Fruit fly (Drosophila melanogaster) whole organism, prepupa: Measurements from ENCODE around the gene CG43773.

Experiments
- Blimp-1 ChIP-seq: fragments of 200-800 bp; sonication (Bioruptor generic); optimal IDR thresholded peaks from 3 replicates; lab custom pipeline; 2017; ENCODE audit warnings: missing biosample characterization, missing genetic modification characterization, mild to moderate bottlenecking, moderate library complexity, missing genetic modification reagents
- CG10631 ChIP-seq: fragments of 200-800 bp; sonication (Bioruptor generic); optimal IDR thresholded peaks from 2 replicates; lab custom pipeline; 2016; ENCODE audit warnings: missing biosample characterization, missing genetic modification characterization
- CG10669 ChIP-seq: fragments of 200-800 bp; sonication (Bioruptor generic); optimal IDR thresholded peaks from 3 replicates; lab custom pipeline; 2018; ENCODE audit warnings: missing biosample characterization, mild to moderate bottlenecking, missing genetic modification characterization, moderate library complexity
- CG11294 ChIP-seq: fragments of 200-800 bp; sonication (Bioruptor generic); IDR thresholded peaks from 2 replicates; pipeline ENCODE4 v1.3.6; 2022; ENCODE audit warnings: missing biosample characterization, missing genetic modification characterization
- CG15336 ChIP-seq: fragments of 200-800 bp; sonication (Bioruptor generic); IDR thresholded peaks from 2 replicates; pipeline ENCODE4 v1.3.6; 2022; ENCODE audit warnings: missing biosample characterization, missing genetic modification characterization
- CG1621 ChIP-seq: fragments of 200-800 bp; sonication (Bioruptor generic); optimal IDR thresholded peaks from 3 replicates; lab custom pipeline; 2018; ENCODE audit warnings: missing biosample characterization, mild to moderate bottlenecking, missing genetic modification characterization
- CG16779 ChIP-seq: fragments of 200-800 bp; sonication (Bioruptor generic); optimal IDR thresholded peaks from 3 replicates; lab custom pipeline; 2017; ENCODE audit warnings: missing biosample characterization, mild to moderate bottlenecking, missing genetic modification characterization
- CG3032 ChIP-seq: fragments of 200-800 bp; optimal IDR thresholded peaks from 2 replicates; lab custom pipeline; 2019; ENCODE audit warnings: missing biosample characterization, mild to moderate bottlenecking, missing genetic modification characterization, moderate library complexity
- CG31627 ChIP-seq: fragments of 200-800 bp; sonication (Bioruptor generic); optimal IDR thresholded peaks from 3 replicates; lab custom pipeline; 2016; ENCODE audit warnings: missing biosample characterization, missing genetic modification characterization
- CG32006 ChIP-seq: fragments of 200-800 bp; sonication (Bioruptor generic); optimal IDR thresholded peaks from 3 replicates; lab custom pipeline; 2017; ENCODE audit warnings: missing biosample characterization, mild to moderate bottlenecking, missing genetic modification characterization
- CG34406 ChIP-seq: fragments of 200-800 bp; sonication (Bioruptor generic); optimal IDR thresholded peaks from 3 replicates; lab custom pipeline; 2016; ENCODE audit warnings: missing biosample characterization, missing genetic modification characterization
- CG3919 ChIP-seq: fragments of 200-800 bp; sonication (Bioruptor generic); optimal IDR thresholded peaks from 3 replicates; lab custom pipeline; 2016; ENCODE audit warnings: missing biosample characterization, missing genetic modification characterization
- CG4318 ChIP-seq: fragments of 200-800 bp; sonication (Bioruptor generic); optimal IDR thresholded peaks from 3 replicates; lab custom pipeline; 2017; ENCODE audit warnings: missing biosample characterization, mild to moderate bottlenecking, missing genetic modification characterization
- CG6163 ChIP-seq: fragments of 200-800 bp; sonication (Bioruptor generic); IDR thresholded peaks from 3 replicates; pipeline ENCODE4 v1.3.6; 2022; ENCODE audit warnings: missing biosample characterization, missing genetic modification characterization
- CG6792 ChIP-seq: fragments of 200-800 bp; sonication (Bioruptor generic); optimal IDR thresholded peaks from 3 replicates; lab custom pipeline; 2016; ENCODE audit warnings: missing biosample characterization, missing genetic modification characterization
- CG6808 ChIP-seq: fragments of 200-800 bp; sonication (Bioruptor generic); optimal IDR thresholded peaks from 3 replicates; lab custom pipeline; 2017; ENCODE audit warnings: missing biosample characterization, missing genetic modification characterization, mild to moderate bottlenecking, moderate library complexity, missing genetic modification reagents
- CG6854 ChIP-seq: fragments of 200-800 bp; sonication (Bioruptor generic); optimal IDR thresholded peaks from 2 replicates; lab custom pipeline; 2017; ENCODE audit warnings: missing biosample characterization, mild to moderate bottlenecking, missing genetic modification characterization
- CG7368 ChIP-seq: fragments of 200-800 bp; sonication (Bioruptor generic); optimal IDR thresholded peaks from 3 replicates; lab custom pipeline; 2016; ENCODE audit warnings: missing biosample characterization, missing genetic modification characterization
- CG8119 ChIP-seq: fragments of 200-800 bp; sonication (Bioruptor generic); IDR thresholded peaks from 3 replicates; pipeline ENCODE4 v1.3.6; 2022; ENCODE audit warnings: missing biosample characterization, missing genetic modification characterization
- CG8632 ChIP-seq: fragments of 200-800 bp; sonication (Bioruptor generic); optimal IDR thresholded peaks from 3 replicates; lab custom pipeline; 2016; ENCODE audit warnings: missing biosample characterization, missing genetic modification characterization
- CG9139 ChIP-seq: fragments of 200-800 bp; sonication (Bioruptor generic); optimal IDR thresholded peaks from 3 replicates; lab custom pipeline; 2017; ENCODE audit warnings: missing biosample characterization, mild to moderate bottlenecking, missing genetic modification characterization
- Eip75B ChIP-seq: fragments of 200-800 bp; sonication (Bioruptor generic); optimal IDR thresholded peaks from 3 replicates; lab custom pipeline; 2016; ENCODE audit warnings: missing biosample characterization, missing genetic modification characterization
- Eip78C ChIP-seq: fragments of 200-800 bp; sonication (Bioruptor generic); peaks from one replicate; lab custom pipeline; 2016; ENCODE audit warnings: missing biosample characterization, missing genetic modification characterization
- Ets21C ChIP-seq: fragments of 200-800 bp; sonication (Bioruptor generic); optimal IDR thresholded peaks from 3 replicates; lab custom pipeline; 2016; ENCODE audit warnings: missing biosample characterization, missing genetic modification characterization
- Gug ChIP-seq: fragments of 200-800 bp; sonication (Bioruptor generic); IDR thresholded peaks from 2 replicates; pipeline ENCODE4 v1.3.6; 2022; ENCODE audit warnings: missing biosample characterization, missing genetic modification characterization
- Hr38 ChIP-seq: sonication (Bioruptor generic); optimal IDR thresholded peaks from 2 replicates; lab custom pipeline; 2016; ENCODE audit warnings: missing biosample characterization, missing genetic modification characterization
- Hr4 ChIP-seq: fragments of 200-800 bp; sonication (Bioruptor generic); optimal IDR thresholded peaks from 3 replicates; lab custom pipeline; 2016; ENCODE audit warnings: missing biosample characterization, missing genetic modification characterization
- Lpt ChIP-seq: fragments of 200-800 bp; sonication (Bioruptor generic); optimal IDR thresholded peaks from 3 replicates; lab custom pipeline; 2016; ENCODE audit warnings: missing biosample characterization, missing genetic modification characterization
- Met ChIP-seq: fragments of 200-800 bp; sonication (Bioruptor generic); optimal IDR thresholded peaks from 3 replicates; lab custom pipeline; 2016; ENCODE audit warnings: missing biosample characterization, missing genetic modification characterization
- OdsH ChIP-seq: fragments of 200-800 bp; sonication (Bioruptor generic); optimal IDR thresholded peaks from 3 replicates; lab custom pipeline; 2016; ENCODE audit warnings: missing biosample characterization, missing genetic modification characterization
- Sox102F ChIP-seq: fragments of 200-800 bp; sonication (Bioruptor generic); optimal IDR thresholded peaks from 2 replicates; lab custom pipeline; 2016; ENCODE audit warnings: missing biosample characterization, mild to moderate bottlenecking, missing genetic modification characterization
- Sox14 ChIP-seq: fragments of 200-800 bp; sonication (Bioruptor generic); optimal IDR thresholded peaks from 3 replicates; lab custom pipeline; 2016; ENCODE audit warnings: missing biosample characterization, missing genetic modification characterization
- Sox15 ChIP-seq: fragments of 200-800 bp; sonication (Bioruptor generic); optimal IDR thresholded peaks from 3 replicates; lab custom pipeline; 2016; ENCODE audit warnings: missing biosample characterization, missing genetic modification characterization
- achi ChIP-seq: fragments of 200-800 bp; sonication (Bioruptor generic); optimal IDR thresholded peaks from 3 replicates; lab custom pipeline; 2016; ENCODE audit warnings: missing biosample characterization, missing genetic modification characterization
- acj6 ChIP-seq: fragments of 200-800 bp; sonication (Bioruptor generic); optimal IDR thresholded peaks from 3 replicates; lab custom pipeline; 2016; ENCODE audit warnings: missing biosample characterization, missing genetic modification characterization
- cyc ChIP-seq: fragments of 200-800 bp; sonication (Bioruptor generic); optimal IDR thresholded peaks from 3 replicates; lab custom pipeline; 2016; ENCODE audit warnings: missing biosample characterization, missing genetic modification characterization
- dac ChIP-seq: fragments of 200-800 bp; sonication (Bioruptor generic); optimal IDR thresholded peaks from 2 replicates; lab custom pipeline; 2017; ENCODE audit warnings: missing biosample characterization, mild to moderate bottlenecking, missing genetic modification characterization
- dsx ChIP-seq: fragments of 200-800 bp; optimal IDR thresholded peaks from 3 replicates; lab custom pipeline; 2019; ENCODE audit warnings: missing biosample characterization, mild to moderate bottlenecking, missing genetic modification characterization, moderate library complexity; ENCODE audit not compliant: poor library complexity, severe bottlenecking
- eg ChIP-seq: fragments of 200-800 bp; sonication (Bioruptor generic); IDR thresholded peaks from 3 replicates; pipeline ENCODE4 v1.3.6; 2022; ENCODE audit warnings: missing biosample characterization, missing genetic modification characterization
- esn ChIP-seq: fragments of 200-800 bp; sonication (Bioruptor generic); optimal IDR thresholded peaks from 2 replicates; lab custom pipeline; 2016; ENCODE audit warnings: missing biosample characterization, mild to moderate bottlenecking, missing genetic modification characterization, moderate library complexity
- fd59A ChIP-seq: fragments of 200-800 bp; sonication (Bioruptor generic); optimal IDR thresholded peaks from 2 replicates; lab custom pipeline; 2017; ENCODE audit warnings: missing biosample characterization, mild to moderate bottlenecking, missing genetic modification characterization, missing genetic modification reagents
- fd85E ChIP-seq: fragments of 200-800 bp; sonication (Bioruptor generic); optimal IDR thresholded peaks from 3 replicates; lab custom pipeline; 2016; ENCODE audit warnings: missing biosample characterization, missing genetic modification characterization
- fkh ChIP-seq: fragments of 200-800 bp; sonication (Bioruptor generic); optimal IDR thresholded peaks from 3 replicates; lab custom pipeline; 2017; ENCODE audit warnings: missing biosample characterization, mild to moderate bottlenecking, missing genetic modification characterization, moderate library complexity
- lz ChIP-seq: fragments of 200-800 bp; sonication (Bioruptor generic); optimal IDR thresholded peaks from 3 replicates; lab custom pipeline; 2016; ENCODE audit warnings: missing biosample characterization, missing genetic modification characterization
- net ChIP-seq: fragments of 200-800 bp; sonication (Bioruptor generic); optimal IDR thresholded peaks from 3 replicates; lab custom pipeline; 2016; ENCODE audit warnings: missing biosample characterization, missing genetic modification characterization
- pdm3 ChIP-seq: fragments of 200-800 bp; sonication (Bioruptor generic); optimal IDR thresholded peaks from 3 replicates; lab custom pipeline; 2016; ENCODE audit warnings: missing biosample characterization, missing genetic modification characterization
- spab ChIP-seq: fragments of 200-800 bp; sonication (Bioruptor generic); optimal IDR thresholded peaks from 2 replicates; lab custom pipeline; 2017; ENCODE audit warnings: missing biosample characterization, mild to moderate bottlenecking, missing genetic modification characterization, missing genetic modification reagents
- ss ChIP-seq, 2 experiments: fragments of 200-800 bp; sonication (Bioruptor generic); optimal IDR thresholded peaks; 2 replicates in 1 of 2; 3 replicates in 1 of 2; lab custom pipeline; 2017 to 2018; ENCODE audit warnings: mild to moderate bottlenecking in 2 of 2, missing biosample characterization in 2 of 2, missing genetic modification characterization in 2 of 2, moderate library complexity in 1 of 2
- svp ChIP-seq: fragments of 200-800 bp; sonication (Bioruptor generic); peaks from one replicate; lab custom pipeline; 2016; ENCODE audit warnings: missing biosample characterization, missing genetic modification characterization
- topi ChIP-seq: fragments of 200-800 bp; sonication (Bioruptor generic); optimal IDR thresholded peaks from 3 replicates; lab custom pipeline; 2016; ENCODE audit warnings: missing biosample characterization, missing genetic modification characterization
- vri ChIP-seq: fragments of 200-800 bp; sonication (Bioruptor generic); optimal IDR thresholded peaks from 3 replicates; lab custom pipeline; 2016; ENCODE audit warnings: missing biosample characterization, mild to moderate bottlenecking, missing genetic modification characterization

The CG43773 gene

DNA sequence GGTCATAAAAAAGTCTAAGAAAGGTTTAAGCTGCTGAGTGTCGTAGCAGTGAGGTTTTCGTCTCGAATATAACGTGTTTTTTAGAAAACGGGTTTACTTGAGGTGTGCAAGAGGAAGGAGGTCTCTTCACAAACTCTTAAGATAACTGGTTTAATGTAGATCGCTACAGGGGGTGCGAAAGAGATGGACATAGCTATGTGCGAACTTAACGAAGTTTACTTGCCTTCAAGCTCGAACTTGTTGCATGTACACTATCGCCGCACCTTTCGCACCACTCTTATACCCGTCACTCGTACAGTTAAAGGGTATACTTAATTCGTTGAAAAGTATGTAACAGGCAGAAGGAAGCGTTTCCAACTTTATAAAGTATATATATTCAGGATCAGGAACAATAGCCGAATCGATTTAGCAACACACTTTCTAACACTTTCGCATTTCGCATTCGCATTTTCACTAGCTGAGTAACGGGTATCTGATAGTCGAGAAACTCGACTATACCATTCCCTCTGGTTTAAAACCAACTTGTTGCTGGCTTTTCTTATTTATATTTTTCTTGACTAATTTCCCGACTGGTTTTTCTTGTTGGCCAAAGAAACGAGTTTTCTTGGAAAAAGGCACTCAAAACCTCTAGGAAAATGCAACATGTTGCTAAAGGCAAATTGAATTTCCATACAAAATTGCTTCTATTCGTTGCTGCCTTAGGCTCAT, 22.9 kb downstream of the CG43773 start:
- TF ChIP-seq lz (GFP tag; lab: Kevin White, UChicago): peak; percentile 64
- no peak for TF ChIP-seq Sox15
- peak; percentile 96 for TF ChIP-seq CG4318 (GFP tag; lab: Kevin White, UChicago)
- TF ChIP-seq spab: peak; percentile 42
- peak; percentile 98 for TF ChIP-seq CG32006 (GFP tag; lab: Kevin White, UChicago)
- TF ChIP-seq fd59A (GFP tag; lab: Kevin White, UChicago): peak; percentile 55
- peak; percentile 51 for TF ChIP-seq cyc
- peak; percentile 93 for TF ChIP-seq Eip78C
- no peak for TF ChIP-seq fkh
- TF ChIP-seq CG15336 (GFP tag; lab: Robert Waterston, UW): peak; percentile 98
- TF ChIP-seq CG3919: peak; percentile 85
- TF ChIP-seq CG16779 (tag; lab: Kevin White, UChicago): peak; percentile 55
- peak in 1 of 2 experiments; percentile 2 for TF ChIP-seq ss (GFP tag; optimal IDR thresholded peaks at IDR 0.05; lab: Kevin White, UChicago)
- peak; percentile 45 for TF ChIP-seq Eip75B (GFP tag; lab: Kevin White, UChicago)
- peak; percentile 87 for TF ChIP-seq CG10631 (GFP tag; lab: Kevin White, UChicago)
- peak; percentile 40 for TF ChIP-seq CG1621 (tag; lab: Kevin White, UChicago)
- TF ChIP-seq Blimp-1 (GFP tag; lab: Kevin White, UChicago): no peak
- peak; percentile 59 for TF ChIP-seq CG6808 (GFP tag; lab: Kevin White, UChicago)
- TF ChIP-seq dsx: peak; percentile 64
- peak; percentile 20 for TF ChIP-seq Sox102F (GFP tag; lab: Kevin White, UChicago)
- TF ChIP-seq Met (GFP tag; lab: Kevin White, UChicago): peak; percentile 33
- TF ChIP-seq CG6792 (GFP tag; lab: Kevin White, UChicago): peak; percentile 38
- peak; percentile 40 for TF ChIP-seq CG31627
- peak; percentile 51 for TF ChIP-seq topi (GFP tag; lab: Kevin White, UChicago)
- TF ChIP-seq CG11294 (GFP tag; lab: Robert Waterston, UW): peak; percentile 95
- TF ChIP-seq CG6163 (GFP tag; lab: Robert Waterston, UW): peak; percentile 97
- TF ChIP-seq fd85E (GFP tag; lab: Kevin White, UChicago): no peak
- peak; percentile 90 for TF ChIP-seq OdsH (GFP tag; lab: Kevin White, UChicago)
- peak; percentile 50 for TF ChIP-seq esn (GFP tag; lab: Kevin White, UChicago)
- TF ChIP-seq Lpt (GFP tag; lab: Kevin White, UChicago): peak; percentile 95
- peak; percentile 75 for TF ChIP-seq CG3032
- TF ChIP-seq CG6854 (GFP tag; lab: Kevin White, UChicago): peak; percentile 37
- peak; percentile 97 for TF ChIP-seq dac
- TF ChIP-seq CG10669 (GFP tag; lab: Kevin White, UChicago): peak; percentile 58
- peak; percentile 96 for TF ChIP-seq Gug (GFP tag; lab: Robert Waterston, UW)
- peak; percentile 88 for TF ChIP-seq achi
- TF ChIP-seq eg (GFP tag; lab: Robert Waterston, UW): peak; percentile 98
- TF ChIP-seq CG34406 (GFP tag; lab: Kevin White, UChicago): peak; percentile 27
- TF ChIP-seq acj6: peak; percentile 78
- peak; percentile 89 for TF ChIP-seq Sox14
- TF ChIP-seq vri (GFP tag; lab: Kevin White, UChicago): peak; percentile 13
- TF ChIP-seq pdm3 (GFP tag; lab: Kevin White, UChicago): peak; percentile 88
- TF ChIP-seq CG9139 (GFP tag; lab: Kevin White, UChicago): no peak
- peak; percentile 98 for TF ChIP-seq CG8119 (GFP tag; lab: Robert Waterston, UW)
- TF ChIP-seq Ets21C (GFP tag; lab: Kevin White, UChicago): peak; percentile 27
- peak; percentile 98 for TF ChIP-seq Hr4 (GFP tag; lab: Kevin White, UChicago)
- TF ChIP-seq CG8632 (GFP tag; lab: Kevin White, UChicago): peak; percentile 48
- peak; percentile 57 for TF ChIP-seq Hr38 (GFP tag; lab: Kevin White, UChicago)
- peak; percentile 69 for TF ChIP-seq svp (GFP tag; lab: Kevin White, UChicago)
- TF ChIP-seq CG7368 (GFP tag; lab: Kevin White, UChicago): peak; percentile 61
- TF ChIP-seq net (GFP tag; lab: Kevin White, UChicago): peak; percentile 85
